Worm (Caenorhabditis elegans) whole organism, L4/young adult: Measurements from ENCODE around the gene K05F1.13.

ENCODE experiments used
- W03F9.2 ChIP-seq: fragments of 150-350 bp; optimal IDR thresholded peaks from 2 replicates; lab custom pipeline; 2014; ENCODE audit warnings: missing biosample characterization, missing genetic modification characterization
- dao-5 ChIP-seq: sonication (generic microtip); optimal IDR thresholded peaks from 2 replicates; lab custom pipeline; 2016; ENCODE audit warnings: missing genotype, missing genetic modification characterization, moderate library complexity, missing compliant biosample characterization
- him-1 ChIP-seq: sonication (generic microtip); optimal IDR thresholded peaks from 2 replicates; lab custom pipeline; 2016; ENCODE audit warnings: missing genotype, missing genetic modification reagents, missing genetic modification characterization, missing compliant biosample characterization

Gene K05F1.13

ce11 chrII:5839227-5839626 is 50.3 kb downstream of the K05F1.13 start, which contains the start of gene ZK1248.19:
Gene ZK1248.19 (minus strand): TSS chrII:5839414.
- peak; percentile 38 for TF ChIP-seq W03F9.2
- no peak for TF ChIP-seq dao-5 (tag; lab: Kevin White, UChicago)
- TF ChIP-seq him-1 (tag; lab: Kevin White, UChicago): no peak
